Fruit fly (Drosophila melanogaster) whole organism, wandering third instar larva: ENCODE measurements around the gene Ube3a.

Experiments used
- GATAd ChIP-seq: sonication (Bioruptor generic); optimal IDR thresholded peaks from 2 replicates; lab custom pipeline; 2016; ENCODE audit warnings: missing biosample characterization, missing genetic modification characterization
- HLH106 ChIP-seq: fragments of 200-800 bp; optimal IDR thresholded peaks from 3 replicates; lab custom pipeline; 2019; ENCODE audit warnings: missing biosample characterization, mild to moderate bottlenecking, missing genetic modification characterization, moderate library complexity
- Hr78 ChIP-seq: fragments of >200 bp; optimal IDR thresholded peaks from 2 replicates; lab custom pipeline; 2017; ENCODE audit warnings: missing biosample characterization, missing genetic modification characterization
- Hr83 ChIP-seq: fragments of 200-300 bp; sonication (Bioruptor generic); optimal IDR thresholded peaks from 2 replicates; lab custom pipeline; 2016; ENCODE audit warnings: missing biosample characterization, mild to moderate bottlenecking, missing genetic modification characterization, moderate library complexity; ENCODE audit not compliant: poor library complexity, severe bottlenecking
- Jra ChIP-seq: sonication (Bioruptor generic); optimal IDR thresholded peaks from 2 replicates; lab custom pipeline; 2016; ENCODE audit warnings: missing biosample characterization, missing genetic modification characterization
- OdsH ChIP-seq: fragments of 200-800 bp; sonication (Bioruptor generic); optimal IDR thresholded peaks from 2 replicates; lab custom pipeline; 2016; ENCODE audit warnings: missing biosample characterization, mild to moderate bottlenecking, missing genetic modification characterization
- Rel ChIP-seq, 2 experiments: fragments of 200-800 bp; sonication (Bioruptor generic) in 1 of 2; optimal IDR thresholded peaks; 2 replicates in 1 of 2; 3 replicates in 1 of 2; lab custom pipeline; 2016 to 2019; ENCODE audit warnings: mild to moderate bottlenecking in 2 of 2, missing biosample characterization in 2 of 2, missing genetic modification characterization in 2 of 2, moderate library complexity in 1 of 2
- foxo ChIP-seq, 2 experiments: fragments of 200-800 bp; sonication (Bioruptor generic); optimal IDR thresholded peaks; 2 replicates in 1 of 2; 3 replicates in 1 of 2; lab custom pipeline; 2016 to 2017; ENCODE audit warnings: missing biosample characterization in 2 of 2, missing genetic modification characterization in 2 of 2
- fru ChIP-seq: fragments of 200-800 bp; sonication (Bioruptor generic); optimal IDR thresholded peaks from 3 replicates; lab custom pipeline; 2016; ENCODE audit warnings: missing biosample characterization, mild to moderate bottlenecking, missing genetic modification characterization
- lola ChIP-seq: fragments of >200 bp; optimal IDR thresholded peaks from 2 replicates; lab custom pipeline; 2017; ENCODE audit warnings: missing biosample characterization, missing genetic modification characterization
- pan ChIP-seq: fragments of >200 bp; optimal IDR thresholded peaks from 2 replicates; lab custom pipeline; 2017
- psq ChIP-seq: fragments of 200-800 bp; sonication (Bioruptor generic); optimal IDR thresholded peaks from 3 replicates; lab custom pipeline; 2017; ENCODE audit warnings: missing biosample characterization, mild to moderate bottlenecking, missing genetic modification characterization, moderate library complexity

dm6 chr3L:11186768-11187167, 23.6 kb downstream of the Ube3a start:
- no peak for TF ChIP-seq Jra (GFP tag; lab: Kevin White, UChicago)
- TF ChIP-seq HLH106 (tag; lab: Kevin White, UChicago), result no peak
- TF ChIP-seq pan (lab: Kevin White, UChicago), result no peak
- TF ChIP-seq OdsH (GFP tag; lab: Kevin White, UChicago), result no peak
- peak in 1 of 2 experiments; percentile 5 for TF ChIP-seq foxo (GFP tag; optimal IDR thresholded peaks at IDR 0.05; lab: Kevin White, UChicago)
- TF ChIP-seq Rel (GFP tag; optimal IDR thresholded peaks at IDR 0.05; lab: Kevin White, UChicago), result no peak
- TF ChIP-seq Rel (tag; optimal IDR thresholded peaks at IDR 0.05; lab: Kevin White, UChicago), result no peak
- TF ChIP-seq fru, result peak; percentile 5
- no peak for TF ChIP-seq Hr78 (GFP tag; lab: Kevin White, UChicago)
- TF ChIP-seq lola (GFP tag; lab: Kevin White, UChicago), result no peak
- no peak for TF ChIP-seq Hr83 (GFP tag; lab: Kevin White, UChicago)
- no peak for TF ChIP-seq psq (GFP tag; lab: Kevin White, UChicago)
- no peak for TF ChIP-seq GATAd (GFP tag; lab: Kevin White, UChicago)
